Worm (Caenorhabditis elegans) whole organism, mixed stage, embryonic: ENCODE results near the gene F39G3.4.

Experiments used
- unc-62 ChIP-seq: fragments of 150-350 bp; optimal IDR thresholded peaks from 2 replicates; lab custom pipeline; 2014; ENCODE audit warnings: missing biosample characterization, missing genetic modification reagents, missing genetic modification characterization
- ztf-11 ChIP-seq: fragments of 150-350 bp; optimal IDR thresholded peaks from 2 replicates; lab custom pipeline; 2014; ENCODE audit warnings: missing biosample characterization, missing genetic modification characterization

ce11 chrV:4710464-4710863, 14.1 kb upstream of the F39G3.4 start, which contains the start of gene oac-24:
- TF ChIP-seq unc-62 (GFP tag; lab: Kevin White, UChicago) (no peak), ztf-11 (tag; lab: Kevin White, UChicago) (no peak)
